Worm (Caenorhabditis elegans) whole organism, L1 larva: Measurements from ENCODE around the gene F08G5.3.

Experiments used
- alr-1 ChIP-seq: fragments of 200-800 bp; sonication (Bioruptor generic); optimal IDR thresholded peaks from 2 replicates; lab custom pipeline; 2018; ENCODE audit warnings: borderline replicate concordance, mild to moderate bottlenecking, missing genetic modification characterization, missing compliant biosample characterization
- ceh-82 ChIP-seq, 3 experiments: fragments of 150-350 bp in 1 of 3; sonication (generic microtip) in 2 of 3; optimal IDR thresholded peaks; 2 replicates each; lab custom pipeline; 2014 to 2017; ENCODE audit warnings: missing biosample characterization in 3 of 3, missing genetic modification characterization in 3 of 3
- dpl-1 ChIP-seq, 3 experiments: fragments of 150-350 bp in 2 of 3; sonication (generic microtip) in 1 of 3; optimal IDR thresholded peaks; 2 replicates each; lab custom pipeline; 2014 to 2017; ENCODE audit warnings: missing biosample characterization in 3 of 3, missing genetic modification characterization in 3 of 3, missing genetic modification reagents in 3 of 3
- dsc-1 ChIP-seq: sonication (generic microtip); optimal IDR thresholded peaks from 2 replicates; lab custom pipeline; 2016; ENCODE audit warnings: mild to moderate bottlenecking, missing genetic modification characterization, missing compliant biosample characterization
- efl-1 ChIP-seq, 4 experiments: fragments of 150-350 bp; optimal IDR thresholded peaks in 3 of 4; peaks in 1 of 4; 1 replicate in 1 of 4; 2 replicates in 3 of 4; lab custom pipeline; 2014; ENCODE audit warnings: missing biosample characterization in 2 of 4, missing genetic modification characterization in 2 of 4, missing genetic modification reagents in 2 of 4
- fkh-10 ChIP-seq: sonication (generic microtip); optimal IDR thresholded peaks from 2 replicates; lab custom pipeline; 2017; ENCODE audit warnings: missing biosample characterization, missing genetic modification reagents, missing genetic modification characterization
- mdl-1 ChIP-seq, 2 experiments: fragments of 150-350 bp; optimal IDR thresholded peaks; 2 replicates each; lab custom pipeline; 2014 to 2017; ENCODE audit warnings: missing biosample characterization in 2 of 2, missing genetic modification characterization in 2 of 2, inconsistent platforms in 1 of 2
- nhr-12 ChIP-seq: sonication (generic microtip); optimal IDR thresholded peaks from 2 replicates; lab custom pipeline; 2017; ENCODE audit warnings: missing biosample characterization, missing genetic modification characterization
- swsn-7 ChIP-seq: sonication (generic microtip); optimal IDR thresholded peaks from 2 replicates; lab custom pipeline; 2016; ENCODE audit warnings: missing genetic modification characterization, missing compliant biosample characterization
- tlp-1 ChIP-seq: fragments of 150-350 bp; optimal IDR thresholded peaks from 2 replicates; lab custom pipeline; 2014; ENCODE audit warnings: missing biosample characterization, missing genetic modification characterization
- unc-98 ChIP-seq: fragments of 200-800 bp; sonication (Bioruptor generic); IDR thresholded peaks from 2 replicates; pipeline ENCODE4 v1.3.6; 2022; ENCODE audit warnings: missing genetic modification characterization, missing compliant biosample characterization
- vab-15 ChIP-seq: sonication (generic microtip); optimal IDR thresholded peaks from 2 replicates; lab custom pipeline; 2017; ENCODE audit warnings: missing genotype, mild to moderate bottlenecking, missing genetic modification characterization, missing compliant biosample characterization

DNA sequence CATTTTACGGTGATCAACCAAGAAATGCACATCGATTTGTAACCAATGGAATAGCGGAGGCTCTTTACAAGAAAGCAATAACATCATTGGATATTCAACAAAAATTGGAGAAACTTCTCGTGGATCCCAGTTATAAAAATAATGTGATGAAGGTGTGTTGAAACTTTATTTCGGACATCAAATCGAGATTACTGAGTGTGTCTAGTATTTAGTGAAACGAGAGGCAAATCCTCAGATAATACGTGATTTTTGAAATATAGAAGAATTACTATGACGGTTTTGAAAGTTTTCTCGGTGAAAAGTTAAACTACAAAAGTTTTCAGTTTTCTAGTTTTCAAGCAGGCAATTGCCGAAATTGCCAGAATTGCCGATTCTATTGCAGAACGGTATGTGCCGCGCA is 14.4 kb upstream of the F08G5.3 start:
- TF ChIP-seq dsc-1 (tag; lab: Kevin White, UChicago): no peak
- no peak for TF ChIP-seq ceh-82 (tag; optimal IDR thresholded peaks at IDR 0.05; lab: Kevin White, UChicago)
- no peak for TF ChIP-seq dpl-1 (GFP tag; optimal IDR thresholded peaks at IDR 0.05; lab: Kevin White, UChicago)
- no peak for TF ChIP-seq unc-98 (GFP tag; lab: Robert Waterston, UW)
- no peak for TF ChIP-seq swsn-7 (tag; lab: Kevin White, UChicago)
- TF ChIP-seq nhr-12 (tag; lab: Kevin White, UChicago): no peak
- TF ChIP-seq mdl-1 (tag; optimal IDR thresholded peaks at IDR 0.05; lab: Kevin White, UChicago): no peak
- TF ChIP-seq efl-1 (optimal IDR thresholded peaks at IDR 0.05; lab: Kevin White, UChicago): no peak
- peak in 1 of 2 experiments; percentile 3 for TF ChIP-seq efl-1 (GFP tag; optimal IDR thresholded peaks at IDR 0.05 in 1 of 2; lab: Kevin White, UChicago)
- TF ChIP-seq tlp-1 (tag; lab: Kevin White, UChicago): no peak
- TF ChIP-seq alr-1: no peak
- TF ChIP-seq vab-15 (tag; lab: Kevin White, UChicago): no peak
- TF ChIP-seq fkh-10: no peak
